Fruit fly (Drosophila melanogaster) whole organism, embryonic: ENCODE data around the gene CG2493.

Source experiments
- Adf1 ChIP-seq: fragments of 200-800 bp; sonication (Bioruptor generic); IDR thresholded peaks from 2 replicates; pipeline ENCODE4 v1.3.6; 2022; ENCODE audit warnings: missing biosample characterization, missing genetic modification characterization
- CG10274 ChIP-seq: fragments of 200-800 bp; sonication (Bioruptor generic); optimal IDR thresholded peaks from 3 replicates; lab custom pipeline; 2017; ENCODE audit warnings: missing biosample characterization, mild to moderate bottlenecking, missing genetic modification characterization
- CG10565 ChIP-seq: fragments of 200-800 bp; sonication (Bioruptor generic); optimal IDR thresholded peaks from 3 replicates; lab custom pipeline; 2016; ENCODE audit warnings: missing biosample characterization, mild to moderate bottlenecking, missing genetic modification characterization
- CG10654 ChIP-seq: fragments of 200-800 bp; sonication (Bioruptor generic); optimal IDR thresholded peaks from 2 replicates; lab custom pipeline; 2016; ENCODE audit warnings: missing biosample characterization, missing genetic modification characterization
- CG12155 ChIP-seq: fragments of 200-800 bp; sonication (Bioruptor generic); optimal IDR thresholded peaks from 3 replicates; lab custom pipeline; 2016; ENCODE audit warnings: missing biosample characterization, missing genetic modification characterization
- CG12219 ChIP-seq: fragments of 200-800 bp; sonication (Bioruptor generic); optimal IDR thresholded peaks from 3 replicates; lab custom pipeline; 2018; ENCODE audit warnings: missing biosample characterization, mild to moderate bottlenecking, missing genetic modification characterization
- CG12942 ChIP-seq: fragments of 200-800 bp; sonication (Bioruptor generic); optimal IDR thresholded peaks from 3 replicates; lab custom pipeline; 2016; ENCODE audit warnings: missing biosample characterization, missing genetic modification characterization
- CG14050 ChIP-seq: fragments of 200-800 bp; sonication (Bioruptor generic); IDR thresholded peaks from 3 replicates; pipeline ENCODE4 v1.3.6; 2022; ENCODE audit warnings: missing biosample characterization, missing genetic modification characterization
- CG16863 ChIP-seq: fragments of 200-800 bp; sonication (Bioruptor generic); optimal IDR thresholded peaks from 3 replicates; lab custom pipeline; 2016; ENCODE audit warnings: missing biosample characterization, missing genetic modification characterization
- CG17612 ChIP-seq: fragments of 200-800 bp; sonication (Bioruptor generic); IDR thresholded peaks from 2 replicates; pipeline ENCODE4 v1.3.6; 2022; ENCODE audit warnings: missing biosample characterization, missing genetic modification characterization
- CG30020 ChIP-seq: fragments of 200-800 bp; optimal IDR thresholded peaks from 2 replicates; lab custom pipeline; 2019; ENCODE audit warnings: missing biosample characterization, mild to moderate bottlenecking, missing genetic modification characterization, moderate library complexity
- CG31388 ChIP-seq: fragments of 200-800 bp; sonication (Bioruptor generic); optimal IDR thresholded peaks from 2 replicates; lab custom pipeline; 2016; ENCODE audit warnings: missing biosample characterization, missing genetic modification characterization
- CG43689 ChIP-seq: fragments of 200-800 bp; sonication (Bioruptor generic); IDR thresholded peaks from 2 replicates; pipeline ENCODE4 v1.3.6; 2022; ENCODE audit warnings: missing biosample characterization, missing genetic modification characterization
- CG4424 ChIP-seq: fragments of 200-800 bp; sonication (Bioruptor generic); optimal IDR thresholded peaks from 3 replicates; lab custom pipeline; 2016; ENCODE audit warnings: missing biosample characterization, missing genetic modification characterization
- CG4820 ChIP-seq: fragments of 200-800 bp; sonication (Bioruptor generic); optimal IDR thresholded peaks from 3 replicates; lab custom pipeline; 2016; ENCODE audit warnings: missing biosample characterization, missing genetic modification characterization
- CG7839 ChIP-seq: fragments of 200-800 bp; sonication (Bioruptor generic); optimal IDR thresholded peaks from 3 replicates; lab custom pipeline; 2018; ENCODE audit warnings: missing biosample characterization, mild to moderate bottlenecking, missing genetic modification characterization, moderate library complexity
- CG9932 ChIP-seq: fragments of 200-800 bp; sonication (Bioruptor generic); IDR thresholded peaks from 2 replicates; pipeline ENCODE4 v1.3.6; 2022; ENCODE audit warnings: missing biosample characterization, missing genetic modification characterization
- Deaf1 ChIP-seq: fragments of 200-800 bp; optimal IDR thresholded peaks from 3 replicates; lab custom pipeline; 2019; ENCODE audit warnings: missing biosample characterization, mild to moderate bottlenecking, missing genetic modification characterization, moderate library complexity
- Dip2 ChIP-seq: fragments of 200-800 bp; sonication (Bioruptor generic); IDR thresholded peaks from 2 replicates; pipeline ENCODE4 v1.3.6; 2022; ENCODE audit warnings: missing biosample characterization, missing genetic modification characterization
- Hr51 ChIP-seq, 2 experiments: fragments of 200-800 bp; sonication (Bioruptor generic); optimal IDR thresholded peaks; 2 replicates in 1 of 2; 3 replicates in 1 of 2; lab custom pipeline; 2016 to 2018; ENCODE audit warnings: missing biosample characterization in 2 of 2, missing genetic modification characterization in 2 of 2, mild to moderate bottlenecking in 1 of 2, moderate library complexity in 1 of 2
- Max ChIP-seq: fragments of 200-800 bp; sonication (Bioruptor generic); optimal IDR thresholded peaks from 2 replicates; lab custom pipeline; 2016; ENCODE audit warnings: missing biosample characterization, mild to moderate bottlenecking, missing genetic modification characterization
- Myb ChIP-seq: fragments of 200-800 bp; sonication (Bioruptor generic); optimal IDR thresholded peaks from 2 replicates; lab custom pipeline; 2016; ENCODE audit warnings: missing biosample characterization, missing genetic modification characterization
- Oaz ChIP-seq: fragments of 200-800 bp; sonication (Bioruptor generic); IDR thresholded peaks from 2 replicates; pipeline ENCODE4 v1.3.6; 2022; ENCODE audit warnings: missing biosample characterization, missing genetic modification characterization
- Pdp1 ChIP-seq, 2 experiments: fragments of 200-800 bp; sonication (Bioruptor generic); optimal IDR thresholded peaks; 3 replicates each; lab custom pipeline; 2016; ENCODE audit warnings: missing biosample characterization in 2 of 2, missing genetic modification characterization in 2 of 2, mild to moderate bottlenecking in 1 of 2, moderate library complexity in 1 of 2
- Sry-δ ChIP-seq: fragments of 200-800 bp; sonication (Bioruptor generic); optimal IDR thresholded peaks from 2 replicates; lab custom pipeline; 2016; ENCODE audit warnings: missing biosample characterization, missing genetic modification characterization
- Taf1 ChIP-seq: fragments of 200-800 bp; sonication (Bioruptor generic); IDR thresholded peaks from 2 replicates; pipeline ENCODE4 v1.3.6; 2022; ENCODE audit warnings: missing biosample characterization, missing genetic modification characterization
- Trl ChIP-seq, 3 experiments: fragments of >200 bp in 2 of 3; fragments of 200-800 bp in 1 of 3; sonication (Bioruptor generic) in 1 of 3; optimal IDR thresholded peaks; 2 replicates in 1 of 3; 3 replicates in 2 of 3; lab custom pipeline; 2016 to 2017; ENCODE audit warnings: missing biosample characterization in 1 of 3, missing genetic modification characterization in 1 of 3
- Vsx1 ChIP-seq: fragments of 200-800 bp; sonication (Bioruptor generic); optimal IDR thresholded peaks from 2 replicates; lab custom pipeline; 2017; ENCODE audit warnings: missing biosample characterization, mild to moderate bottlenecking, missing genetic modification characterization, missing genetic modification reagents
- ase ChIP-seq: fragments of 200-800 bp; sonication (Bioruptor generic); IDR thresholded peaks from 3 replicates; pipeline ENCODE4 v1.3.6; 2022; ENCODE audit warnings: missing biosample characterization, missing genetic modification characterization
- bsh ChIP-seq, 2 experiments: fragments of 200-800 bp; sonication (Bioruptor generic); optimal IDR thresholded peaks; 2 replicates each; lab custom pipeline; 2017 to 2018; ENCODE audit warnings: mild to moderate bottlenecking in 2 of 2, missing biosample characterization in 2 of 2, missing genetic modification characterization in 2 of 2, moderate library complexity in 1 of 2
- cas ChIP-seq: fragments of 200-800 bp; sonication (Bioruptor generic); IDR thresholded peaks from 2 replicates; pipeline ENCODE4 v1.3.6; 2022; ENCODE audit warnings: missing biosample characterization, missing genetic modification characterization
- chn ChIP-seq: fragments of 200-800 bp; sonication (Bioruptor generic); optimal IDR thresholded peaks from 2 replicates; lab custom pipeline; 2016; ENCODE audit warnings: missing biosample characterization, missing genetic modification characterization
- crc ChIP-seq: fragments of 200-800 bp; sonication (Bioruptor generic); optimal IDR thresholded peaks from 2 replicates; lab custom pipeline; 2016; ENCODE audit warnings: missing biosample characterization, missing genetic modification characterization
- disco-r ChIP-seq: fragments of 200-800 bp; sonication (Bioruptor generic); optimal IDR thresholded peaks from 2 replicates; lab custom pipeline; 2016; ENCODE audit warnings: missing biosample characterization, missing genetic modification characterization
- dysf ChIP-seq: fragments of 200-800 bp; sonication (Bioruptor generic); IDR thresholded peaks from 3 replicates; pipeline ENCODE4 v1.3.6; 2022; ENCODE audit warnings: missing biosample characterization, missing genetic modification characterization
- grau ChIP-seq: fragments of 200-800 bp; optimal IDR thresholded peaks from 3 replicates; lab custom pipeline; 2019; ENCODE audit warnings: missing biosample characterization, mild to moderate bottlenecking, missing genetic modification characterization, moderate library complexity
- gsb-n ChIP-seq: fragments of 200-800 bp; sonication (Bioruptor generic); optimal IDR thresholded peaks from 3 replicates; lab custom pipeline; 2018; ENCODE audit warnings: missing biosample characterization, mild to moderate bottlenecking, missing genetic modification characterization
- ham ChIP-seq: fragments of 200-800 bp; sonication (Bioruptor generic); IDR thresholded peaks from 2 replicates; pipeline ENCODE4 v1.3.6; 2022; ENCODE audit warnings: missing biosample characterization, missing genetic modification characterization
- hb ChIP-seq: fragments of 200-800 bp; sonication (Bioruptor generic); IDR thresholded peaks from 3 replicates; pipeline ENCODE4 v1.3.6; 2022; ENCODE audit warnings: missing biosample characterization, missing genetic modification characterization; ENCODE audit not compliant: partially characterized antibody
- jing ChIP-seq: fragments of 200-800 bp; sonication (Bioruptor generic); optimal IDR thresholded peaks from 2 replicates; lab custom pipeline; 2018; ENCODE audit warnings: missing biosample characterization, mild to moderate bottlenecking, missing genetic modification characterization
- lbe ChIP-seq: fragments of 200-800 bp; sonication (Bioruptor generic); optimal IDR thresholded peaks from 2 replicates; lab custom pipeline; 2016; ENCODE audit warnings: missing biosample characterization, mild to moderate bottlenecking, missing genetic modification characterization
- mirr ChIP-seq: fragments of 200-800 bp; sonication (Bioruptor generic); optimal IDR thresholded peaks from 3 replicates; lab custom pipeline; 2018; ENCODE audit warnings: missing biosample characterization, mild to moderate bottlenecking, missing genetic modification characterization
- nau ChIP-seq: fragments of 200-800 bp; sonication (Bioruptor generic); optimal IDR thresholded peaks from 3 replicates; lab custom pipeline; 2017; ENCODE audit warnings: missing biosample characterization, mild to moderate bottlenecking, missing genetic modification characterization, missing genetic modification reagents
- sc ChIP-seq, 3 experiments: fragments of >200 bp in 2 of 3; fragments of 200-800 bp in 1 of 3; sonication (Bioruptor generic) in 1 of 3; optimal IDR thresholded peaks; 2 replicates in 2 of 3; 3 replicates in 1 of 3; lab custom pipeline; 2017; ENCODE audit warnings: mild to moderate bottlenecking in 1 of 3, missing biosample characterization in 1 of 3, missing genetic modification characterization in 1 of 3, missing genetic modification reagents in 1 of 3
- sisA ChIP-seq: fragments of 200-800 bp; sonication (Bioruptor generic); IDR thresholded peaks from 2 replicates; pipeline ENCODE4 v1.3.6; 2022; ENCODE audit warnings: missing biosample characterization, missing genetic modification characterization
- slp2 ChIP-seq: fragments of 200-800 bp; sonication (Bioruptor generic); optimal IDR thresholded peaks from 2 replicates; lab custom pipeline; 2016; ENCODE audit warnings: missing biosample characterization, missing genetic modification characterization
- ttk ChIP-seq: fragments of 200-800 bp; sonication (Bioruptor generic); IDR thresholded peaks from 2 replicates; pipeline ENCODE4 v2.1.2; 2022; ENCODE audit warnings: missing biosample characterization, missing genetic modification characterization
- twi ChIP-seq: fragments of 200-800 bp; optimal IDR thresholded peaks from 2 replicates; lab custom pipeline; 2019; ENCODE audit warnings: missing biosample characterization, mild to moderate bottlenecking, missing genetic modification characterization, moderate library complexity
- vvl ChIP-seq: fragments of 200-800 bp; sonication (Bioruptor generic); IDR thresholded peaks from 2 replicates; pipeline ENCODE4 v1.3.6; 2022; ENCODE audit warnings: missing biosample characterization, missing genetic modification characterization
- wek ChIP-seq: fragments of 200-800 bp; sonication (Bioruptor generic); optimal IDR thresholded peaks from 3 replicates; lab custom pipeline; 2018; ENCODE audit warnings: missing biosample characterization, mild to moderate bottlenecking, missing genetic modification characterization, moderate library complexity

The CG2493 gene

dm6 chr2L:20478549-20479238 lies 15.4 kb upstream of the CG2493 start (continued):
- TF ChIP-seq CG31388 (GFP tag; lab: Kevin White, UChicago) (no peak), nau (GFP tag; lab: Kevin White, UChicago) (peak; percentile 62), mirr (no peak), Vsx1 (no peak), Pdp1 (GFP tag; optimal IDR thresholded peaks at IDR 0.05; lab: Kevin White, UChicago) (no peak), Adf1 (no peak), crc (GFP tag; lab: Kevin White, UChicago) (no peak), CG10565 (no peak), Taf1 (GFP tag; lab: Robert Waterston, UW) (no peak), bsh (GFP tag; optimal IDR thresholded peaks at IDR 0.05; lab: Kevin White, UChicago) (peak in 1 of 2 experiments; percentile 58), CG16863 (GFP tag; lab: Kevin White, UChicago) (no peak), dysf (GFP tag; lab: Robert Waterston, UW) (0 out of 3 replicates have a peak, but pooled peaks have one; percentile 29), slp2 (no peak), chn (GFP tag; lab: Kevin White, UChicago) (no peak), Oaz (no peak), ham (no peak), CG43689 (GFP tag; lab: Robert Waterston, UW) (no peak), Deaf1 (tag; lab: Kevin White, UChicago) (no peak), CG12942 (no peak), gsb-n (tag; lab: Kevin White, UChicago) (peak; percentile 28), sisA (no peak), ttk (GFP tag; lab: Robert Waterston, UW) (no peak), CG12219 (GFP tag; lab: Kevin White, UChicago) (no peak), Hr51 (GFP tag; optimal IDR thresholded peaks at IDR 0.05; lab: Kevin White, UChicago) (peak in 1 of 2 experiments; percentile 51), CG10274 (GFP tag; lab: Kevin White, UChicago) (no peak), vvl (GFP tag; lab: Robert Waterston, UW) (no peak), Max (no peak), cas (GFP tag; lab: Robert Waterston, UW) (no peak), CG4820 (GFP tag; lab: Kevin White, UChicago) (peak; percentile 25), lbe (no peak), Trl (optimal IDR thresholded peaks at IDR 0.05; lab: Kevin White, UChicago) (no peak), Trl (GFP tag; optimal IDR thresholded peaks at IDR 0.05; lab: Kevin White, UChicago) (no peak), ase (no peak), sc (optimal IDR thresholded peaks at IDR 0.05; lab: Kevin White, UChicago) (no peak), sc (GFP tag; optimal IDR thresholded peaks at IDR 0.05; lab: Kevin White, UChicago) (no peak), Myb (no peak), CG10654 (no peak), CG4424 (GFP tag; lab: Kevin White, UChicago) (no peak), CG17612 (GFP tag; lab: Robert Waterston, UW) (no peak), CG14050 (0 out of 3 replicates have a peak, but pooled peaks have one; percentile 16), Dip2 (GFP tag; lab: Robert Waterston, UW) (no peak), grau (tag; lab: Kevin White, UChicago) (peak; percentile 24), jing (no peak), CG9932 (no peak), twi (tag; lab: Kevin White, UChicago) (no peak), CG7839 (peak; percentile 37), Sry-δ (GFP tag; lab: Kevin White, UChicago) (no peak), CG12155 (GFP tag; lab: Kevin White, UChicago) (no peak), CG30020 (no peak), disco-r (GFP tag; lab: Kevin White, UChicago) (no peak), wek (GFP tag; lab: Kevin White, UChicago) (no peak), hb (no peak)
